Fruit fly (Drosophila melanogaster) whole organism, wandering third instar larva: ENCODE data around the gene Shab.
A peak's percentile ranks its signal among the peaks of the same experiment; 100 is the strongest.

Experiments
- brk ChIP-seq: fragments of 200-800 bp; sonication (Bioruptor generic); optimal IDR thresholded peaks from 2 replicates; lab custom pipeline; 2016; ENCODE audit warnings: missing biosample characterization, mild to moderate bottlenecking, missing genetic modification characterization
- dl ChIP-seq, 2 experiments: fragments of 175-275, 200-275 bp in 1 of 2; fragments of 200-275 bp in 1 of 2; sonication (Bioruptor generic); optimal IDR thresholded peaks; lab custom pipeline; 2018; ENCODE audit warnings: mild to moderate bottlenecking in 2 of 2, missing biosample characterization in 2 of 2, missing genetic modification characterization in 2 of 2, moderate library complexity in 2 of 2; ENCODE audit not compliant: partially characterized antibody in 2 of 2, insufficient read depth in 1 of 2
- foxo ChIP-seq, 2 experiments: fragments of 200-800 bp; sonication (Bioruptor generic); optimal IDR thresholded peaks; 2 replicates in 1 of 2; 3 replicates in 1 of 2; lab custom pipeline; 2016 to 2017; ENCODE audit warnings: missing biosample characterization in 2 of 2, missing genetic modification characterization in 2 of 2
- lola ChIP-seq: fragments of >200 bp; optimal IDR thresholded peaks from 2 replicates; lab custom pipeline; 2017; ENCODE audit warnings: missing biosample characterization, missing genetic modification characterization
- pan ChIP-seq: fragments of >200 bp; optimal IDR thresholded peaks from 2 replicates; lab custom pipeline; 2017
- usp ChIP-seq: fragments of >200 bp; optimal IDR thresholded peaks from 2 replicates; lab custom pipeline; 2017; ENCODE audit warnings: missing biosample characterization, missing genetic modification characterization

- no peak for TF ChIP-seq lola (GFP tag; lab: Kevin White, UChicago)
- TF ChIP-seq foxo (GFP tag; optimal IDR thresholded peaks at IDR 0.05; lab: Kevin White, UChicago), result peak in 1 of 2 experiments; percentile 4
- no peak for TF ChIP-seq dl (GFP tag; optimal IDR thresholded peaks at IDR 0.05; lab: Kevin White, UChicago; ENCODE audit: insufficient read depth in 1 of 2, partially characterized antibody in 2 of 2)
- TF ChIP-seq usp (GFP tag; lab: Kevin White, UChicago), result no peak
- no peak for TF ChIP-seq pan (lab: Kevin White, UChicago)
- TF ChIP-seq brk (GFP tag; lab: Kevin White, UChicago), result no peak
These were observed 45.9 kb upstream of the Shab start for dm6 chr3L:2848940-2849339.
